Fruit fly (Drosophila melanogaster) whole organism, adult: Measurements from ENCODE around the gene papi.

Source experiments
- CG14711 ChIP-seq: fragments of 200-800 bp; sonication (Bioruptor generic); optimal IDR thresholded peaks from 2 replicates; lab custom pipeline; 2018; ENCODE audit warnings: missing biosample characterization, mild to moderate bottlenecking, missing genetic modification characterization, moderate library complexity
- Crg-1 ChIP-seq: fragments of 200-800 bp; sonication (Bioruptor generic); optimal IDR thresholded peaks from 2 replicates; lab custom pipeline; 2016; ENCODE audit warnings: missing biosample characterization, missing genetic modification characterization
- Hr96 ChIP-seq: fragments of 200-800 bp; sonication (Bioruptor generic); optimal IDR thresholded peaks from 2 replicates; lab custom pipeline; 2016; ENCODE audit warnings: missing biosample characterization, missing genetic modification characterization
- cnc ChIP-seq, 2 experiments: fragments of >200 bp; optimal IDR thresholded peaks; 2 replicates each; lab custom pipeline; 2017
- kay ChIP-seq: fragments of 200-800 bp; sonication (Bioruptor generic); peaks from one replicate; lab custom pipeline; 2016; ENCODE audit warnings: missing biosample characterization, missing genetic modification characterization, borderline replicate concordance
- ovo ChIP-seq: fragments of 200-800 bp; sonication (Bioruptor generic); optimal IDR thresholded peaks from 2 replicates; lab custom pipeline; 2016; ENCODE audit warnings: missing biosample characterization, missing genetic modification characterization
- pad ChIP-seq: fragments of 200-800 bp; sonication (Bioruptor generic); optimal IDR thresholded peaks from 3 replicates; lab custom pipeline; 2017; ENCODE audit warnings: missing biosample characterization, missing genetic modification characterization, mild to moderate bottlenecking, moderate library complexity, missing genetic modification reagents

dm6 chr2L:2199433-2199796, 21.1 kb upstream of the papi start:
- TF ChIP-seq CG14711 (tag; lab: Kevin White, UChicago) = no peak
- TF ChIP-seq kay (GFP tag; lab: Kevin White, UChicago) = no peak
- TF ChIP-seq Crg-1 (GFP tag; lab: Kevin White, UChicago) = no peak
- TF ChIP-seq cnc (optimal IDR thresholded peaks at IDR 0.05; lab: Kevin White, UChicago) = no peak
- TF ChIP-seq pad (GFP tag; lab: Kevin White, UChicago) = no peak
- TF ChIP-seq ovo (GFP tag; lab: Kevin White, UChicago) = no peak
- TF ChIP-seq Hr96 (GFP tag; lab: Kevin White, UChicago) = no peak
